Worm (Caenorhabditis elegans): ENCODE results near the gene F59H6.15.

- TF ChIP-seq elt-2 (tag; optimal IDR thresholded peaks at IDR 0.05) (no peak), tbx-2 (tag; optimal IDR thresholded peaks at IDR 0.05) (no peak), nhr-11 (tag; optimal IDR thresholded peaks at IDR 0.05) (no peak)
These were observed 23.8 kb upstream of the F59H6.15 start, which contains the start of gene math-44 for ce11 chrII:1989010-1989409.

Data from whole organism, late embryonic.